Worm (Caenorhabditis elegans): ENCODE data around the gene sqst-4.

- TF ChIP-seq med-1 (GFP tag; optimal IDR thresholded peaks at IDR 0.05; ENCODE audit: insufficient read depth) (no peak), ztf-29 (GFP tag; IDR thresholded peaks at IDR 0.05) (no peak), tab-1 (GFP tag; IDR thresholded peaks at IDR 0.05) (no peak), T22C8.4 (GFP tag; IDR thresholded peaks at IDR 0.05) (no peak), cog-1 (tag; optimal IDR thresholded peaks at IDR 0.05) (no peak), ztf-23 (GFP tag; IDR thresholded peaks at IDR 0.05) (no peak)
These were observed 20.4 kb upstream of the sqst-4 start, which contains the start of gene sru-44 for ce11 chrV:16467840-16468239.
